Fruit fly (Drosophila melanogaster): ENCODE results near the gene daed.

The daed gene

dm6 chr2L:2168184-2168893 is 47.8 kb downstream of the daed start (continued):
- TF ChIP-seq CG2875 (GFP tag; optimal IDR thresholded peaks at IDR 0.05), result no peak
- no peak for TF ChIP-seq fd96Cb (tag; optimal IDR thresholded peaks at IDR 0.05)
- TF ChIP-seq croc (GFP tag; conservative IDR thresholded peaks at IDR 0.05), result no peak
- peak; percentile 45 for TF ChIP-seq MTF-1 (GFP tag; optimal IDR thresholded peaks at IDR 0.05; ENCODE audit: borderline replicate concordance)
- TF ChIP-seq al (GFP tag; IDR thresholded peaks at IDR 0.05), result no peak
- TF ChIP-seq CG7556 (GFP tag; optimal IDR thresholded peaks at IDR 0.05), result no peak
- no peak for TF ChIP-seq CG18764 (GFP tag; optimal IDR thresholded peaks at IDR 0.05)
- TF ChIP-seq CG5953 (GFP tag; IDR thresholded peaks at IDR 0.05), result no peak
- no peak for TF ChIP-seq zfh1 (GFP tag; IDR thresholded peaks at IDR 0.05)
- TF ChIP-seq ro (GFP tag; IDR thresholded peaks at IDR 0.05), result no peak
- TF ChIP-seq HLH3B (GFP tag; IDR thresholded peaks at IDR 0.05), result peak; percentile 18; the same call in 1 of the 2 replicates
- TF ChIP-seq CkIIα-i1 (GFP tag; IDR thresholded peaks at IDR 0.05), result no peak
- TF ChIP-seq cas (GFP tag; IDR thresholded peaks at IDR 0.05), result no peak
- TF ChIP-seq CG1024 (GFP tag; IDR thresholded peaks at IDR 0.05), result no peak
- TF ChIP-seq Atf-2 (GFP tag; optimal IDR thresholded peaks at IDR 0.05), result no peak
- TF ChIP-seq wdn (GFP tag; IDR thresholded peaks at IDR 0.05), result no peak
- TF ChIP-seq pita (GFP tag; optimal IDR thresholded peaks at IDR 0.05), result no peak
- TF ChIP-seq H15 (GFP tag; IDR thresholded peaks at IDR 0.05), result no peak
- TF ChIP-seq CG15073 (GFP tag; optimal IDR thresholded peaks at IDR 0.05), result no peak
- TF ChIP-seq Dip3 (GFP tag; optimal IDR thresholded peaks at IDR 0.05), result no peak
- TF ChIP-seq tll (GFP tag; optimal IDR thresholded peaks at IDR 0.05), result no peak
- no peak for TF ChIP-seq CG1792 (GFP tag; optimal IDR thresholded peaks at IDR 0.05)
- no peak for TF ChIP-seq zf30C (GFP tag; optimal IDR thresholded peaks at IDR 0.05)
- peak; percentile 40 for TF ChIP-seq Meics (GFP tag; optimal IDR thresholded peaks at IDR 0.05)
- no peak for TF ChIP-seq sob (GFP tag; IDR thresholded peaks at IDR 0.05)
- no peak for TF ChIP-seq MESR4 (GFP tag; optimal IDR thresholded peaks at IDR 0.05)
- peak; percentile 31; the same call in 1 of the 3 replicates for TF ChIP-seq so (GFP tag; IDR thresholded peaks at IDR 0.05)
- peak; percentile 13 for TF ChIP-seq CG15514 (GFP tag; optimal IDR thresholded peaks at IDR 0.05)
- TF ChIP-seq dati (GFP tag; IDR thresholded peaks at IDR 0.05), result no peak
- peak; percentile 20 for TF ChIP-seq CG3407 (GFP tag; optimal IDR thresholded peaks at IDR 0.05)
- no peak for TF ChIP-seq CG5245 (GFP tag; optimal IDR thresholded peaks at IDR 0.05)
- no peak for TF ChIP-seq hth (optimal IDR thresholded peaks at IDR 0.05)
- no peak for TF ChIP-seq CG3838 (GFP tag; optimal IDR thresholded peaks at IDR 0.05)
- no peak for TF ChIP-seq Hr51 (GFP tag; optimal IDR thresholded peaks at IDR 0.05)
- no peak for TF ChIP-seq CG4282 (GFP tag; optimal IDR thresholded peaks at IDR 0.05)
- TF ChIP-seq abd-A (tag; optimal IDR thresholded peaks at IDR 0.05), result no peak
- no peak for TF ChIP-seq CG9215 (GFP tag; IDR thresholded peaks at IDR 0.05)
- no peak for TF ChIP-seq CG6654 (GFP tag; optimal IDR thresholded peaks at IDR 0.05)
- no peak for TF ChIP-seq CG2202 (tag; optimal IDR thresholded peaks at IDR 0.05)
- TF ChIP-seq row (GFP tag; IDR thresholded peaks at IDR 0.05), result no peak
- no peak for TF ChIP-seq CG10654 (GFP tag; optimal IDR thresholded peaks at IDR 0.05)
